Worm (Caenorhabditis elegans) whole organism, L4 larva: ENCODE measurements around the gene E02H4.4.

ENCODE experiments used
- D1046.2 ChIP-seq: fragments of 200-800 bp; sonication (Bioruptor generic); IDR thresholded peaks from 2 replicates; pipeline ENCODE4 v1.3.6; 2022; ENCODE audit warnings: missing genetic modification characterization, missing compliant biosample characterization
- F26F4.8 ChIP-seq: fragments of 200-800 bp; sonication (Bioruptor generic); conservative IDR thresholded peaks from 2 replicates; pipeline ENCODE4 v1.3.6; 2022; ENCODE audit warnings: missing genetic modification characterization, missing compliant biosample characterization
- F37D6.2 ChIP-seq: sonication (generic microtip); optimal IDR thresholded peaks from 2 replicates; lab custom pipeline; 2016; ENCODE audit warnings: mild to moderate bottlenecking, missing genetic modification characterization, missing compliant biosample characterization
- F44E2.7 ChIP-seq: fragments of 200-800 bp; sonication (Bioruptor generic); IDR thresholded peaks from 2 replicates; pipeline ENCODE4 v2.1.2; 2022; ENCODE audit warnings: missing genetic modification characterization, missing compliant biosample characterization
- aha-1 ChIP-seq: fragments of 150-350 bp; peaks from one replicate; lab custom pipeline; 2014; ENCODE audit warnings: missing biosample characterization, missing genetic modification characterization
- arid-1 ChIP-seq: fragments of 200-800 bp; sonication (Bioruptor generic); conservative IDR thresholded peaks from 2 replicates; pipeline ENCODE4 v1.3.6; 2022; ENCODE audit warnings: missing genetic modification reagents, missing genetic modification characterization, missing compliant biosample characterization
- ceh-32 ChIP-seq: sonication (generic microtip); optimal IDR thresholded peaks from 2 replicates; lab custom pipeline; 2016; ENCODE audit warnings: mild to moderate bottlenecking, missing genetic modification characterization, missing compliant biosample characterization; ENCODE audit not compliant: poor library complexity
- ces-1 ChIP-seq: fragments of 150-350 bp; sonication (generic microtip); optimal IDR thresholded peaks from 4 replicates; lab custom pipeline; 2014; ENCODE audit warnings: missing biosample characterization, missing genetic modification reagents, missing genetic modification characterization
- daf-19 ChIP-seq: fragments of 200-800 bp; sonication (Bioruptor generic); conservative IDR thresholded peaks from 2 replicates; pipeline ENCODE4 v1.3.6; 2022; ENCODE audit warnings: missing genetic modification characterization, missing compliant biosample characterization
- dpl-1 ChIP-seq: fragments of 150-350 bp; optimal IDR thresholded peaks from 2 replicates; lab custom pipeline; 2014; ENCODE audit warnings: missing biosample characterization, missing genetic modification reagents, missing genetic modification characterization
- egl-27 ChIP-seq: sonication (generic microtip); optimal IDR thresholded peaks from 3 replicates; lab custom pipeline; 2017; ENCODE audit warnings: missing biosample characterization, missing genetic modification reagents, missing genetic modification characterization
- hlh-11 ChIP-seq: fragments of 200-800 bp; sonication (Bioruptor generic); optimal IDR thresholded peaks from 2 replicates; lab custom pipeline; 2018; ENCODE audit warnings: mild to moderate bottlenecking, missing genetic modification characterization, missing compliant biosample characterization
- lim-7 ChIP-seq: fragments of 200-800 bp; sonication (Bioruptor generic); IDR thresholded peaks from 2 replicates; pipeline ENCODE4 v1.3.6; 2022; ENCODE audit warnings: missing genetic modification characterization, missing compliant biosample characterization
- lin-13 ChIP-seq: fragments of 150-350 bp; optimal IDR thresholded peaks from 2 replicates; lab custom pipeline; 2014; ENCODE audit warnings: missing biosample characterization, missing genetic modification reagents, missing genetic modification characterization
- lin-39 ChIP-seq: fragments of 150-350 bp; optimal IDR thresholded peaks from 2 replicates; lab custom pipeline; 2014; ENCODE audit warnings: missing biosample characterization, missing genetic modification reagents, missing genetic modification characterization
- lsy-2 ChIP-seq, 2 experiments: fragments of 150-350 bp in 1 of 2; sonication (generic microtip) in 1 of 2; optimal IDR thresholded peaks; 2 replicates each; lab custom pipeline; 2014 to 2017; ENCODE audit warnings: missing biosample characterization in 2 of 2, missing genetic modification characterization in 2 of 2
- madf-9 ChIP-seq: fragments of 200-800 bp; sonication (Bioruptor generic); conservative IDR thresholded peaks from 2 replicates; pipeline ENCODE4 v1.3.6; 2022; ENCODE audit warnings: missing genetic modification reagents, missing genetic modification characterization, missing compliant biosample characterization
- mxl-3 ChIP-seq: fragments of 200-800 bp; sonication (Bioruptor generic); optimal IDR thresholded peaks from 2 replicates; lab custom pipeline; 2018; ENCODE audit warnings: mild to moderate bottlenecking, missing genetic modification characterization, missing compliant biosample characterization
- nhr-10 ChIP-seq: fragments of 150-350 bp; optimal IDR thresholded peaks from 2 replicates; lab custom pipeline; 2014; ENCODE audit warnings: missing biosample characterization, missing genetic modification characterization
- nhr-237 ChIP-seq: sonication (generic microtip); optimal IDR thresholded peaks from 2 replicates; lab custom pipeline; 2017; ENCODE audit warnings: missing biosample characterization, missing genetic modification characterization
- nhr-25 ChIP-seq: sonication (generic microtip); optimal IDR thresholded peaks from 2 replicates; lab custom pipeline; 2017; ENCODE audit warnings: missing genetic modification characterization, mild to moderate bottlenecking, missing compliant biosample characterization, antibody characterized with exemption, moderate library complexity, borderline replicate concordance; ENCODE audit not compliant: insufficient read depth
- nhr-48 ChIP-seq: sonication (generic microtip); optimal IDR thresholded peaks from 2 replicates; lab custom pipeline; 2016; ENCODE audit warnings: mild to moderate bottlenecking, missing genetic modification characterization, missing compliant biosample characterization
- nhr-77 ChIP-seq: fragments of 150-350 bp; optimal IDR thresholded peaks from 2 replicates; lab custom pipeline; 2014; ENCODE audit warnings: missing biosample characterization, missing genetic modification characterization
- pqm-1 ChIP-seq: sonication (generic microtip); optimal IDR thresholded peaks from 2 replicates; lab custom pipeline; 2017; ENCODE audit warnings: missing biosample characterization, missing genetic modification characterization
- rbr-2 ChIP-seq: sonication (generic microtip); optimal IDR thresholded peaks from 2 replicates; lab custom pipeline; 2016; ENCODE audit warnings: missing genotype, missing genetic modification characterization, missing compliant biosample characterization
- skn-1 ChIP-seq: fragments of 150-350 bp; optimal IDR thresholded peaks from 2 replicates; lab custom pipeline; 2014; ENCODE audit warnings: missing biosample characterization, missing genetic modification characterization
- snpc-4 ChIP-seq: fragments of 150-350 bp; optimal IDR thresholded peaks from 2 replicates; lab custom pipeline; 2014; ENCODE audit warnings: missing biosample characterization, missing genetic modification characterization
- spr-1 ChIP-seq: sonication (generic microtip); optimal IDR thresholded peaks from 2 replicates; lab custom pipeline; 2016; ENCODE audit warnings: mild to moderate bottlenecking, missing genetic modification characterization, missing compliant biosample characterization
- spr-3 ChIP-seq: fragments of 200-800 bp; sonication (Bioruptor generic); optimal IDR thresholded peaks from 2 replicates; lab custom pipeline; 2018; ENCODE audit warnings: mild to moderate bottlenecking, missing genetic modification characterization, missing compliant biosample characterization
- unc-130 ChIP-seq: sonication (generic microtip); optimal IDR thresholded peaks from 2 replicates; lab custom pipeline; 2016; ENCODE audit warnings: missing genetic modification reagents, missing genetic modification characterization, missing compliant biosample characterization
- unc-62 ChIP-seq, 3 experiments: fragments of 150-350 bp in 1 of 3; sonication (generic microtip); optimal IDR thresholded peaks in 2 of 3; peaks in 1 of 3; 1 replicate in 1 of 3; 2 replicates in 2 of 3; lab custom pipeline; 2014 to 2017; ENCODE audit warnings: missing biosample characterization in 3 of 3, missing genetic modification characterization in 3 of 3, missing genetic modification reagents in 3 of 3, missing genotype in 1 of 3
- vab-7 ChIP-seq: fragments of 200-800 bp; sonication (Bioruptor generic); IDR thresholded peaks from 2 replicates; pipeline ENCODE4 v1.3.6; 2022; ENCODE audit warnings: missing genetic modification reagents, missing genetic modification characterization, missing compliant biosample characterization
- zfp-2 ChIP-seq: sonication (generic microtip); optimal IDR thresholded peaks from 2 replicates; lab custom pipeline; 2016; ENCODE audit warnings: mild to moderate bottlenecking, missing genetic modification characterization, missing compliant biosample characterization
- zip-2 ChIP-seq: fragments of 150-350 bp; optimal IDR thresholded peaks from 2 replicates; lab custom pipeline; 2014; ENCODE audit warnings: missing biosample characterization, missing genetic modification characterization
- ztf-7 ChIP-seq: fragments of 150-350 bp; optimal IDR thresholded peaks from 2 replicates; lab custom pipeline; 2014; ENCODE audit warnings: missing biosample characterization, missing genetic modification characterization

The E02H4.4 gene

DNA sequence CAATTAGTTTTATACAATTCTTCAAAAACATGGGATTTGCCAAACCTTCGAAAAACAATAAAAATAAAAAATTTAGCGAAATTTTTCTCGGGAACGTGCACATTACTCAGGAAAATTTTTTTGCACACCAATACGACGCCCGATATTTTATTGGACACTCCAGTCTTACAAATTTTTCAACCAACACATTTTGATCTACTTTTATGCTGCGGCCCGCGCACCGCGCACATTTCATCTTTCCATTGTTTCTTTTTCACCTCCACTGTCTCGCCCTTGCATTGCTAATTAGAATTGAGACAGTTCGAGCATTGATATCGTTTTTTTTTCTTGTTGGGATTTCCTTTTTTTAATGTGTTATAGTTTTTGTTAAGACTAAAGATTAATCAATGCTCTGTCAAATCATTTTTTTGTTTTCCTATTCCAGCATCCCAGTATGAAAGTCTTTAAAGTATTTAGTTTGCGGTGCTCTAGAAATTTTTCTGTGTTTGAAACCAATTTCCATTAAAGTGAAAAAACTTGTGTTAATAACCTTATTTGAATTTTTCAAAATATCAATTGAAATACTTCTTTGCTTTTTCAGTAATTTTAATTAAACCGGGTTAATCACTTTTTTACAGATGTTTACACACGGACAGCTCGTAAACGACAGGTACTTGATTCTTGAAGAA is 10.2 kb upstream of the E02H4.4 start, which contains the start of gene K04C1.5:
Gene K04C1.5 (plus strand): TSS at position 618 of the 668 bp plus-strand sequence.
- TF ChIP-seq skn-1 (tag; lab: Kevin White, UChicago) (no peak), dpl-1 (GFP tag; lab: Kevin White, UChicago) (no peak), daf-19 (no peak), aha-1 (tag; lab: Kevin White, UChicago) (peak; percentile 58), spr-1 (no peak), ceh-32 (tag; lab: Kevin White, UChicago) (no peak)
- TF ChIP-seq, all 104 proteins: peak for 1

DNA sequence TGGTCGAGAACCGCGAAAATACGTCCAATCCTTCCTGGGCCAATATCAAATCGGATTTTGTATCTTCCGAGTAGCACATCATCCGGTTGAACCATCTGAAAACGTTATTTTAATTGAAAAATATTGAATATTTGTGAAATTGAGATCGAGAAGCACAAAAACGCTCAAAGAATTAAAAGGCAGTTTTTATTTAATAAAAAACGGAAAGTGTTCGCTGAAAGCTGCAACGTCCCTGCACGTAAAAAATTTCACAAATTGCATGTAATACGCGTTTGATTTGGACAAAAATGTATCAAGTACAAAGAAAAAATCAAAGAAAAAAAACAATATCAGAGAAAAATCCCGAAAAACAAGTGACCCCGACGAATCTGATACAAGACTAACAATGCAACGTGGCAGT is 5.7 kb upstream of the E02H4.4 start, which contains the start of gene E02H4.6:
Gene E02H4.6 (minus strand): TSS at position 101 of the 400 bp plus-strand sequence.
- TF ChIP-seq nhr-25 (tag; lab: Kevin White, UChicago) (no peak), spr-3 (no peak), zip-2 (tag; lab: Kevin White, UChicago) (no peak), egl-27 (tag; lab: Kevin White, UChicago) (no peak), lim-7 (GFP tag; lab: Robert Waterston, UW) (no peak), F37D6.2 (tag; lab: Kevin White, UChicago) (no peak), vab-7 (GFP tag; lab: Robert Waterston, UW) (no peak), ces-1 (GFP tag; lab: Kevin White, UChicago) (no peak), lsy-2 (tag; optimal IDR thresholded peaks at IDR 0.05; lab: Kevin White, UChicago) (no peak), D1046.2 (no peak), arid-1 (GFP tag; lab: Robert Waterston, UW) (no peak)

DNA sequence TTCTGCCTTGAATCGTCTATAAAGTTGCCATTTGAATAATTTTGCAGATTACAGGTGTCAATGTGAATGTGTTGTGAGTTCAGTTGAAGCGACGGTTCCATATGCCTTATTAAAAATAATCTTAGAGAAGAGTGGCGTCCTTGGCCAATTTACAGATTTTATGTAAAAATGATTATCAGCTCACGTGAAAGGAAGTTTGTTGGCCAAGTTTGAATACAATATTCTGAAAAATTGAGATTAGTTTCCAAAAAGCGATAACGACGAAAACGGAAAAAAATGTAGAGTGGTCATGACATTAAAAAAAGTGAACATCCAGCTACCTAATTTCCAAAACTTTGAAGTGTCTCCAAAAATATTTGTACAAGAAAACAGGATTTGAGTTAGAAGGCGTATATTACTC is 2.7 kb upstream of the E02H4.4 start, which contains the start of gene E02H4.5:
Gene E02H4.5 (minus strand): TSS at position 101 of the 400 bp plus-strand sequence.
- TF ChIP-seq ztf-7 (tag; lab: Kevin White, UChicago) = no peak
- TF ChIP-seq hlh-11 (tag; lab: Kevin White, UChicago) = no peak
- no peak for TF ChIP-seq nhr-10
- TF ChIP-seq pqm-1 (tag; lab: Kevin White, UChicago) = no peak
- no peak for TF ChIP-seq zfp-2 (tag; lab: Kevin White, UChicago)
- TF ChIP-seq zip-2 (tag; lab: Kevin White, UChicago) = no peak
- no peak for TF ChIP-seq F26F4.8 (GFP tag; lab: Robert Waterston, UW)

DNA sequence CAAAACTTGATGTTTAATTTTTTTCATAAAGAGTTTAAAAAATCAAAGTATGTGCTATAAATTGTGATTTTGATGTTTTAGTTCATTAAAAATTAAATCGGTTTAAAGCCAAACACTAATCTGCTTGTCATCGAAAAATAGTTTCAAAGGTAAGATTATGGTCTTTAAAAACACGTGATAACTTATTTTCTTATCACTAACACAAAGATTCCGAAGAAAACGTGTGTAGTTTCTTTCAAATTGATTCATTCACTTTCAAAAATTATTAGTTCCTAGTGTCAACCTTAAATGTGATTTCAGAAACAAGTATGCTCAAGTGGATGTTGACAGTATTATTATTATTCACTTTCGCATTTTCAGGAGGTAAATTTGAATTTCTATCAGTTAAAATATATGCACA is 1.8 kb upstream of the E02H4.4 start, which contains the start of gene E02H4.7:
Gene E02H4.7 (plus strand): TSS at position 301 of the 400 bp plus-strand sequence.
- TF ChIP-seq F26F4.8 (GFP tag; lab: Robert Waterston, UW) = no peak

DNA sequence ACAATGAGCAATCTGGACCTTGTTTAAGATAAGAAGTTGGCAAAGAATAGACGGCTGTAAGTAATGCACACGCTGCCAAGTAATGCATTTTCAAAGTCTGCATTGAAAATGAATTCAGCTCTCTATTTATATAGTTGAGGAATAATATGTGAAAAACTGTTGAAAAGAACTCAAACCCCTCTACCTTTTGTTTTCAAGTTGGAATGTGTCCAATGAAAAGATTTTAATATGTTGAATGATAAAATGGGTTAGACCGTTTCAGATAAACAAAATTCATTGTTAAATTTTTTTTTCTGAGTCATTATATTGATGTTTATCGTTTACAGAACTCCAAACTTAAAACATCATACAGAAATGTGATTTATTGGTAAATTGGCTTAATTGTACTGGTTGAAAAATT is 5.7 kb downstream of the E02H4.4 start, which contains the start of gene E02H4.8:
Gene E02H4.8 (minus strand): TSS at position 101 of the 400 bp plus-strand sequence.
- TF ChIP-seq nhr-237 = no peak
- no peak for TF ChIP-seq unc-130 (GFP tag; lab: Kevin White, UChicago)
- TF ChIP-seq lin-13 = no peak
- TF ChIP-seq F44E2.7 = no peak
- no peak for TF ChIP-seq madf-9 (GFP tag; lab: Robert Waterston, UW)
- peak in 1 of 2 experiments; percentile 41 for TF ChIP-seq unc-62 (GFP tag; optimal IDR thresholded peaks at IDR 0.05 in 1 of 2; lab: Kevin White, UChicago)
- no peak for TF ChIP-seq unc-62 (tag; optimal IDR thresholded peaks at IDR 0.05; lab: Kevin White, UChicago)
- TF ChIP-seq ces-1 (GFP tag; lab: Kevin White, UChicago) = no peak

DNA sequence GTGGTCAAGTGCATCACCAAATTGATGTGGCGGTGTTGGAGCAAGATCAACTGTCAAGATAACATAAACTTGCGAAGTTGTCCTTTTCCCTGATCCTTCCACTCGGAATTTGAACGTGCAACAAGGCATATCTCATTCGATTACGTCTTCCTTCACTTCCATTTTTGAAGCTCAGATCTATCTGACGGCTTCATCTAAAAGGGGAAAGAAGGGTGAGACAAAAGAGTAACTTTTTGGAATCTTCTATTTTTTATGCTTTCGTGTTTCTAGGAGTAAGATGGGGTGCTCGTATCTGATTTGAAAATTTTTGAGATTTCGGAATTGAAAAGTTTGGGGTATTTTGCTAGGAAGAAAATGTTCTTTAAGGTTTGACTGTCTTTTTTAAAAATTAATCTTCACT is 9.4 kb downstream of the E02H4.4 start:
- no peak for TF ChIP-seq nhr-48 (tag; lab: Kevin White, UChicago)
- TF ChIP-seq F26F4.8 (GFP tag; lab: Robert Waterston, UW) = no peak
- TF ChIP-seq rbr-2 (tag; lab: Kevin White, UChicago) = no peak
- TF ChIP-seq lin-39 (tag; lab: Kevin White, UChicago) = no peak
- TF ChIP-seq snpc-4 (tag; lab: Kevin White, UChicago) = no peak
- TF ChIP-seq mxl-3 (GFP tag; lab: Kevin White, UChicago) = no peak
- TF ChIP-seq nhr-77 (tag; lab: Kevin White, UChicago) = no peak
- peak in 1 of 2 experiments; percentile 95 for TF ChIP-seq unc-62 (GFP tag; optimal IDR thresholded peaks at IDR 0.05 in 1 of 2; lab: Kevin White, UChicago)
- no peak for TF ChIP-seq unc-62 (tag; optimal IDR thresholded peaks at IDR 0.05; lab: Kevin White, UChicago)
